Fruit fly (Drosophila melanogaster) Kc167 (cell line): ENCODE data around the gene CG15172.

Experiments
- Myc ChIP-seq: fragments of >200 bp; optimal IDR thresholded peaks from 2 replicates; lab custom pipeline; 2017; ENCODE audit warnings: missing external identifiers
- Sin3A ChIP-seq: fragments of >200 bp; optimal IDR thresholded peaks from 2 replicates; lab custom pipeline; 2018; ENCODE audit warnings: missing external identifiers
- h ChIP-seq: fragments of >200 bp; optimal IDR thresholded peaks from 3 replicates; lab custom pipeline; 2018; ENCODE audit warnings: missing external identifiers
- insv ChIP-seq: fragments of >200 bp; optimal IDR thresholded peaks from 3 replicates; lab custom pipeline; 2018; ENCODE audit warnings: missing external identifiers
- psq ChIP-seq: fragments of >200 bp; optimal IDR thresholded peaks from 2 replicates; lab custom pipeline; 2017; ENCODE audit warnings: missing external identifiers
- ttk ChIP-seq: sonication (Bioruptor generic); optimal IDR thresholded peaks from 2 replicates; lab custom pipeline; 2017; ENCODE audit warnings: missing external identifiers

DNA sequence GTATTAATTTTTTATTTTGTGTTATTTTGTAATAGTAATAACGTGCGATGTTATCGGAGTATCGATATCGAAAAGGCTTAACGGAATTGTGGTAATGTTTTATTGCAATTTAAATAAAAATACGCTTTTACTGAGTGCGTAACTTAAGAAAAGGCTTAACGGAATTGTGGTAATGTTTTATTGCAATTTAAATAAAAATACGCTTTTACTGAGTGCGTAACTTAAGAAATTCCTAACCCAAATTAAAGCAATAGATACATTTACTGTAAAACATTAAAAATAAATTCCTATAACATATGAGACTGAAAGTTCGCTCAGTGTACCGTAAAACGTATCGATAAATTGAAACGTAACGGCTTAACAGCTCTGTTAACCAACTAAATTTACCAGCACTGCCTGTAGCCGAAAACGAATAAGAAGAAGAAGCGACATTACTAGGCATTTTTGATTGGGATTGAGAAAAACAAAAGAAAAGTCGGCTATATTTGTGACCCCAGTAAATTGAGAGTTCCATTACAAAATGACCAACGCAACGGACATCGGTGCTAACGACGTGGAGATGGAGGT, 29.4 kb downstream of the CG15172 start, which contains the start of gene Rpn3:
- TF ChIP-seq Sin3A (lab: Kevin White, UChicago): no peak
- no peak for TF ChIP-seq h (lab: Kevin White, UChicago)
- no peak for TF ChIP-seq psq (lab: Kevin White, UChicago)
- no peak for TF ChIP-seq insv (lab: Kevin White, UChicago)
- TF ChIP-seq Myc (lab: Kevin White, UChicago): no peak
- TF ChIP-seq ttk (lab: Kevin White, UChicago): no peak
